Worm (Caenorhabditis elegans) whole organism, early embryonic: ENCODE data around the gene F19G12.4.

Experiments used
- B0310.2 ChIP-seq: sonication (generic microtip); optimal IDR thresholded peaks from 2 replicates; lab custom pipeline; 2016; ENCODE audit warnings: mild to moderate bottlenecking, missing genetic modification characterization, missing compliant biosample characterization
- F13C5.2 ChIP-seq: sonication (generic microtip); optimal IDR thresholded peaks from 2 replicates; lab custom pipeline; 2017; ENCODE audit warnings: mild to moderate bottlenecking, missing genetic modification characterization, inconsistent platforms, missing compliant biosample characterization
- aly-1 ChIP-seq: sonication (generic microtip); optimal IDR thresholded peaks from 2 replicates; lab custom pipeline; 2016; ENCODE audit warnings: missing genetic modification characterization, missing compliant biosample characterization
- ama-1 ChIP-seq: fragments of 150-350 bp; optimal IDR thresholded peaks from 2 replicates; lab custom pipeline; 2014
- ceh-13 ChIP-seq: fragments of 200-800 bp; sonication (Bioruptor generic); optimal IDR thresholded peaks from 2 replicates; lab custom pipeline; 2018; ENCODE audit warnings: mild to moderate bottlenecking, missing genetic modification characterization, missing compliant biosample characterization
- ceh-36 ChIP-seq: sonication (generic microtip); optimal IDR thresholded peaks from 2 replicates; lab custom pipeline; 2016; ENCODE audit warnings: missing genetic modification characterization, inconsistent platforms, missing compliant biosample characterization
- ets-7 ChIP-seq: sonication (generic microtip); optimal IDR thresholded peaks from 2 replicates; lab custom pipeline; 2016; ENCODE audit warnings: missing genotype, missing genetic modification characterization, missing compliant biosample characterization
- flt-1 ChIP-seq: fragments of 200-800 bp; sonication (Bioruptor generic); IDR thresholded peaks from 2 replicates; pipeline ENCODE4 v1.3.6; 2022; ENCODE audit warnings: missing genetic modification characterization, missing compliant biosample characterization
- hmbx-1 ChIP-seq: sonication (generic microtip); optimal IDR thresholded peaks from 2 replicates; lab custom pipeline; 2016; ENCODE audit warnings: mild to moderate bottlenecking, missing genetic modification characterization, missing compliant biosample characterization
- hmg-4 ChIP-seq: fragments of 200-800 bp; sonication (Bioruptor generic); optimal IDR thresholded peaks from 2 replicates; lab custom pipeline; 2018; ENCODE audit warnings: mild to moderate bottlenecking, missing genetic modification characterization, missing compliant biosample characterization
- hnd-1 ChIP-seq: sonication (generic microtip); optimal IDR thresholded peaks from 2 replicates; lab custom pipeline; 2016; ENCODE audit warnings: missing genetic modification characterization, missing compliant biosample characterization
- pes-1 ChIP-seq: fragments of 200-800 bp; sonication (Bioruptor generic); IDR thresholded peaks from 2 replicates; pipeline ENCODE4 v1.3.6; 2022; ENCODE audit warnings: missing genetic modification reagents, missing genetic modification characterization, missing compliant biosample characterization
- scrt-1 ChIP-seq: fragments of 200-800 bp; sonication (Bioruptor generic); IDR thresholded peaks from 2 replicates; pipeline ENCODE4 v1.3.6; 2022; ENCODE audit warnings: missing genetic modification characterization, missing compliant biosample characterization
- sea-1 ChIP-seq: fragments of 200-800 bp; sonication (Bioruptor generic); conservative IDR thresholded peaks from 2 replicates; pipeline ENCODE4 v1.3.6; 2022; ENCODE audit warnings: missing genetic modification characterization, missing compliant biosample characterization
- tbx-11 ChIP-seq: fragments of 200-800 bp; sonication (Bioruptor generic); IDR thresholded peaks from 2 replicates; pipeline ENCODE4 v1.3.6; 2022; ENCODE audit warnings: missing genetic modification characterization, missing compliant biosample characterization
- tbx-37 ChIP-seq: fragments of 200-800 bp; sonication (Bioruptor generic); conservative IDR thresholded peaks from 2 replicates; pipeline ENCODE4 v1.3.6; 2022; ENCODE audit warnings: missing genetic modification reagents, missing genetic modification characterization, missing compliant biosample characterization
- tra-4 ChIP-seq: sonication (generic microtip); optimal IDR thresholded peaks from 2 replicates; lab custom pipeline; 2017; ENCODE audit warnings: missing genetic modification characterization, missing compliant biosample characterization

Gene F19G12.4

DNA sequence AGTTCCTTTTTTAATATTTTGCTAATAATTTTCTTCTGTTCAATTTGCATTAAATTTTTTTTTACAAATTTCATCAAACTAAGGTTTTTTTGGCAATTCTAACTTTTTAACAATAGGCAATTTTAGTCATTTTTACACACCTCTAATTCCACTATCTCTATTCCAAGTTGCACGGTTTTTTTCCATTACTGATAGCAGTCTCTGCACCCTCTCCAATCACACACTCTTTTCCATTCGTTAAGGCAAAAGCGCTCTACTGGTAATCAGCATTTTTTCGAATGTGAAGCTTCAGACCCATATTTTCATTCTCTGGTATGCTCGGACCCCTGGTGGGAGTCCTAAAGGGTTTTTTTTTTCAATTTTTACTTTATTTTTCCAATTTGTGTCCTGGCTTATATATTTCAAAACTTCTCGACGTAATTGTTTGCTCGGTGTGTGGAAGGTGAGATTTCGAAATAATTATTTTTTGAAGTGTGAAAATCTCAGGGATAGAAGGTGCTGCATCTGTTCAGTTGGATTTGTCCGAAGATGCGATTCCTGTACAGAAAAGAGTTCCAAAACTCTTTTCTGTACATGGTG, at the start of gene F19G12.4, which contains the start of gene F19G12.8:
Gene F19G12.4 (plus strand): TSS at position 529 of the 579 bp plus-strand sequence.
Gene F19G12.8 (plus strand): TSS at position 545 of the 579 bp plus-strand sequence.
- TF ChIP-seq flt-1 (GFP tag; lab: Robert Waterston, UW) (no peak), ceh-13 (no peak), hmbx-1 (no peak), sea-1 (GFP tag; lab: Robert Waterston, UW) (no peak), hmg-4 (GFP tag; lab: Kevin White, UChicago) (no peak), aly-1 (tag; lab: Kevin White, UChicago) (no peak), pes-1 (GFP tag; lab: Robert Waterston, UW) (no peak), tbx-11 (GFP tag; lab: Robert Waterston, UW) (no peak), tra-4 (no peak), B0310.2 (tag; lab: Kevin White, UChicago) (no peak), scrt-1 (GFP tag; lab: Robert Waterston, UW) (no peak), ceh-36 (tag; lab: Kevin White, UChicago) (no peak), ama-1 (no peak), hnd-1 (tag; lab: Kevin White, UChicago) (no peak), F13C5.2 (tag; lab: Kevin White, UChicago) (no peak), ets-7 (tag; lab: Kevin White, UChicago) (no peak), tbx-37 (no peak)

DNA sequence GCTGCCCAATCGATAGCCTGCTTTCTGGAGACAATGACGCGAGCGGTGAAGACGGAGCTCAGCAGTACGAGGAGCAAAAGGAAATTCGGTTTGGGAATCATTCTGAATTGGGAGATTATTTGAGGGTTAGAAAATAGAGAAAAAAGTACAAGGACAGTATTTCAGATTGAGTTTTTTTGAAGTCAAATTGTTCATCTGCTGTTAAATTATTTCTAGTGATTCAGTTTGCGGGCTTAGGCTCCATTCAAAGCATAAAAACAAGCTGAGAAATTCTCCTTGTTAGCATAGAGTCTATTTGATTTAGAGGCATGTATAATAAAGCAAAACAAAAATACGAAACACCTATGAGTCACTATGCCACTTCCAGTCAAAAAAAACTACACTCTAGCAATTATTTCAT, 49.7 kb upstream of the F19G12.4 start, which contains the start of gene dgn-2:
Gene dgn-2 (minus strand): TSS at position 101 of the 400 bp plus-strand sequence.
- TF ChIP-seq aly-1 (tag; lab: Kevin White, UChicago), result no peak
- no peak for TF ChIP-seq scrt-1 (GFP tag; lab: Robert Waterston, UW)
- TF ChIP-seq ceh-13, result no peak
- no peak for TF ChIP-seq tbx-11 (GFP tag; lab: Robert Waterston, UW)
- no peak for TF ChIP-seq tbx-37
- TF ChIP-seq F13C5.2 (tag; lab: Kevin White, UChicago), result no peak
- no peak for TF ChIP-seq B0310.2 (tag; lab: Kevin White, UChicago)
- no peak for TF ChIP-seq ama-1
- no peak for TF ChIP-seq hmbx-1
- no peak for TF ChIP-seq flt-1 (GFP tag; lab: Robert Waterston, UW)
- no peak for TF ChIP-seq hnd-1 (tag; lab: Kevin White, UChicago)
- TF ChIP-seq ceh-36 (tag; lab: Kevin White, UChicago), result no peak
- no peak for TF ChIP-seq sea-1 (GFP tag; lab: Robert Waterston, UW)
- no peak for TF ChIP-seq tra-4

DNA sequence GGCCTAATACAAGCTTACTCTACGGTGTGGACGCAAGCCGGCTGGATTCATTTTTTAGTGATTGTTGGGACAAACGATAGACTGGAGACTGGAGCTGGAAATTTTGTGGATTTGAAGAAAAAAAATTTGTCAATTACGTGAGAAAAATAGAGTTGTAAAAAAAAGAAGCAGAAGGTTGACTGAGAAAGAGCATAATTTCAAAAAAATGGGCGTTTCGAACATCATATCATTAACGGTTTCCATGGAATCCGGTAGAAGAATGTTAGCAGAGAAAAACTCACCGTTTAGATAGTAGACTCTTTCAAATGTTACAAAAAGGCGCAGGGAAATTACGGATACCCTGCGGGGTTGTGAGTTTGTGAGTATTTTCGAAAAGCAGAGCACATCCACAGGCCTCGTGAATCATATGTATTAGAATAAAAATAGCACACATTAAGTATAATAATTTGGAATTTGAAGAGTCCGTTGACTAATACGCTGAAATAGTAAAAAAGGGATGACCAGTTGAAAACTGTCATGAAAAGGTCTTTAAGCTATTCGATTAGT, 46.3 kb upstream of the F19G12.4 start, which contains the start of gene F56C3.7:
Gene F56C3.7 (minus strand): TSS at position 51 of the 546 bp plus-strand sequence.
- TF ChIP-seq tra-4, result no peak
- TF ChIP-seq hnd-1 (tag; lab: Kevin White, UChicago), result no peak
- TF ChIP-seq sea-1 (GFP tag; lab: Robert Waterston, UW), result no peak
- no peak for TF ChIP-seq hmg-4 (GFP tag; lab: Kevin White, UChicago)
- TF ChIP-seq tbx-11 (GFP tag; lab: Robert Waterston, UW), result no peak
- TF ChIP-seq B0310.2 (tag; lab: Kevin White, UChicago), result no peak
- no peak for TF ChIP-seq scrt-1 (GFP tag; lab: Robert Waterston, UW)
- TF ChIP-seq ets-7 (tag; lab: Kevin White, UChicago), result no peak
- TF ChIP-seq flt-1 (GFP tag; lab: Robert Waterston, UW), result no peak
- no peak for TF ChIP-seq pes-1 (GFP tag; lab: Robert Waterston, UW)
- no peak for TF ChIP-seq hmbx-1
- no peak for TF ChIP-seq tbx-37
- no peak for TF ChIP-seq ama-1
- TF ChIP-seq F13C5.2 (tag; lab: Kevin White, UChicago), result no peak
- no peak for TF ChIP-seq ceh-13
- TF ChIP-seq ceh-36 (tag; lab: Kevin White, UChicago), result no peak
- TF ChIP-seq aly-1 (tag; lab: Kevin White, UChicago), result no peak

DNA sequence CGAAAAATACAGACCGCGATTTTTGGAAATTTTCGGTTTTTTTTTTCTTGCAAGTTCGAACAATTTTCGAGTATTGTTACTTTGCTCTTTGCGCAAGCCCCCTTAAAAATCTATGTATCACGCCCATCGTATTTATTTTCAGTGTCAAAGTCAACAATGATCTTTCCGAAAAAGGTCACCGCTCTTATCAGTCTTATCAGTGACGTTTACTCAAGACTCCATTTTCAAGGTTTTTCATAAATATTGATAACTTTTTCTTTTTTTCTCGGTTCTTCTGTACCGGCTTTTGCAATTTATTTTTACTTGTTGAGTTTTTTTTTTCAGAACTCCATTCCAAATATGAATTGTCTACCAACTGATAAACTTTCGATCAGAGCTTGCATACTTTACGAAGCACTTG, 45.4 kb upstream of the F19G12.4 start, which contains the start of gene fbxa-190:
Gene fbxa-190 (plus strand): TSS at position 325 of the 400 bp plus-strand sequence.
- TF ChIP-seq aly-1 (tag; lab: Kevin White, UChicago), result no peak
- TF ChIP-seq sea-1 (GFP tag; lab: Robert Waterston, UW), result no peak
- TF ChIP-seq pes-1 (GFP tag; lab: Robert Waterston, UW), result no peak
- TF ChIP-seq hmg-4 (GFP tag; lab: Kevin White, UChicago), result no peak
- no peak for TF ChIP-seq F13C5.2 (tag; lab: Kevin White, UChicago)
- no peak for TF ChIP-seq hnd-1 (tag; lab: Kevin White, UChicago)
- TF ChIP-seq ceh-13, result no peak
- TF ChIP-seq tra-4, result no peak
- no peak for TF ChIP-seq tbx-37
- TF ChIP-seq flt-1 (GFP tag; lab: Robert Waterston, UW), result no peak
- TF ChIP-seq ceh-36 (tag; lab: Kevin White, UChicago), result no peak
- no peak for TF ChIP-seq ets-7 (tag; lab: Kevin White, UChicago)
- TF ChIP-seq scrt-1 (GFP tag; lab: Robert Waterston, UW), result no peak
- no peak for TF ChIP-seq ama-1
- TF ChIP-seq hmbx-1, result no peak
- no peak for TF ChIP-seq tbx-11 (GFP tag; lab: Robert Waterston, UW)
- no peak for TF ChIP-seq B0310.2 (tag; lab: Kevin White, UChicago)

DNA sequence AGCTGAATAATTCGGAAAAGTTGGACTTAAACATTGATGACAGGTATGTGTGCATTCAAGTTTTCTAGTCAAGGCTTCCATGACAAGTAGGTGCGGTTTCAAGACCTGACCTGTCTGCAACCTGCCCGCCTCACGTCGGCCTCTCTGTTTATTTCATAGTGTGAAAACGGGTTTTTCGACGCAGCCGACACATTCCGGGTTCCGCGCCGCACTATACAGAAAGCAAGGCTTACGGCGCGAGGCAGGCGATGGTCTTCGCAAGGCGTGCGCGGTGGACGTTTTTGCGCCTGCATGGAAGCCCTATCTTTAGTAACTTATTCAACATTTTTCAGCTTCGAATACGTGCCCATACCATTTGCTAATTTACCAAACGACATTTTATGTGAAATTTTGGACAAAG, 44.6 kb upstream of the F19G12.4 start:
- no peak for TF ChIP-seq scrt-1 (GFP tag; lab: Robert Waterston, UW)
- no peak for TF ChIP-seq hmg-4 (GFP tag; lab: Kevin White, UChicago)
- no peak for TF ChIP-seq ceh-36 (tag; lab: Kevin White, UChicago)
- TF ChIP-seq F13C5.2 (tag; lab: Kevin White, UChicago), result no peak
- TF ChIP-seq hnd-1 (tag; lab: Kevin White, UChicago), result no peak
- TF ChIP-seq hmbx-1, result no peak
- TF ChIP-seq tra-4, result no peak
- TF ChIP-seq tbx-11 (GFP tag; lab: Robert Waterston, UW), result no peak
- TF ChIP-seq tbx-37, result no peak
- no peak for TF ChIP-seq B0310.2 (tag; lab: Kevin White, UChicago)
- no peak for TF ChIP-seq ama-1

DNA sequence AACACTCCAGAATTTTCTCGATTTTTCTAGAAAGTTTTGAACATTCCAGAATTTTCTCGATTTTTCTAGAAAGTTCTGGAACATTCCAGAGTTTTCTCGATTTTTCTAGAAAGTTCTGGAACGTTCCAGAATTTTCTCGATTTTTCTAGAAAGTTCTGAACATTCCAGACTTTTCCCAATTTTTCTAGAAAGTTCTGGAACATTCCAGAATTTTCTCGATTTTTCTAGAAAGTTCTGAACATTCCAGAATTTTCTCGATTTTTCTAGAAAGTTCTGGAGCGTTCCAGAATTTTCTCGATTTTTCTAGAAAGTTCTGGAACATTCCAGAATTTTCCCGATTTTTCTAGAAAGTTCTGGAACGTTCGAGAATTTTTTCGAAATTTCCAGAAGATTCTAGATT, 42.0 kb upstream of the F19G12.4 start:
- TF ChIP-seq scrt-1 (GFP tag; lab: Robert Waterston, UW) (0 out of 2 replicates have a peak, but pooled peaks have one; percentile 21), tbx-37 (0 out of 2 replicates have a peak, but pooled peaks have one; percentile 7), sea-1 (GFP tag; lab: Robert Waterston, UW) (peak; percentile 80), tbx-11 (GFP tag; lab: Robert Waterston, UW) (peak; percentile 60; the same call in 1 of the 2 replicates), flt-1 (GFP tag; lab: Robert Waterston, UW) (peak; percentile 87), pes-1 (GFP tag; lab: Robert Waterston, UW) (peak; percentile 93)
